Worm (Caenorhabditis elegans) whole organism, midembryonic: ENCODE data around the gene sup-36.
"Not testable (repeated sequence)": the region's sequence is repeated elsewhere in the genome, so short reads cannot be mapped to it uniquely, and the experiment has no call there.

ENCODE experiments used
- T22C8.4 ChIP-seq: fragments of 200-800 bp; sonication (Bioruptor generic); IDR thresholded peaks from 2 replicates; pipeline ENCODE4 v1.3.6; 2022; ENCODE audit warnings: missing genetic modification characterization, missing compliant biosample characterization
- cog-1 ChIP-seq: sonication (generic microtip); optimal IDR thresholded peaks from 2 replicates; lab custom pipeline; 2016; ENCODE audit warnings: missing genetic modification characterization, missing compliant biosample characterization
- flt-1 ChIP-seq: fragments of 200-800 bp; sonication (Bioruptor generic); IDR thresholded peaks from 2 replicates; pipeline ENCODE4 v1.3.6; 2022; ENCODE audit warnings: missing genetic modification characterization, missing compliant biosample characterization
- med-1 ChIP-seq: sonication (generic microtip); optimal IDR thresholded peaks from 2 replicates; lab custom pipeline; 2017; ENCODE audit warnings: missing genetic modification characterization, mild to moderate bottlenecking, missing compliant biosample characterization, antibody characterized with exemption, missing genetic modification reagents; ENCODE audit not compliant: insufficient read depth
- ref-1 ChIP-seq: fragments of 200-800 bp; sonication (Bioruptor generic); conservative IDR thresholded peaks from 2 replicates; pipeline ENCODE4 v1.3.6; 2022; ENCODE audit warnings: missing genetic modification reagents, missing genetic modification characterization, missing compliant biosample characterization
- tab-1 ChIP-seq: fragments of 200-800 bp; sonication (Bioruptor generic); IDR thresholded peaks from 2 replicates; pipeline ENCODE4 v1.3.6; 2022; ENCODE audit warnings: missing genetic modification characterization, missing compliant biosample characterization
- ztf-23 ChIP-seq: fragments of 200-800 bp; sonication (Bioruptor generic); IDR thresholded peaks from 2 replicates; pipeline ENCODE4 v1.3.6; 2022; ENCODE audit warnings: missing genetic modification reagents, missing genetic modification characterization, missing compliant biosample characterization
- ztf-29 ChIP-seq: fragments of 200-800 bp; sonication (Bioruptor generic); IDR thresholded peaks from 2 replicates; pipeline ENCODE4 v1.3.6; 2022; ENCODE audit warnings: missing genetic modification reagents, missing genetic modification characterization, missing compliant biosample characterization

DNA sequence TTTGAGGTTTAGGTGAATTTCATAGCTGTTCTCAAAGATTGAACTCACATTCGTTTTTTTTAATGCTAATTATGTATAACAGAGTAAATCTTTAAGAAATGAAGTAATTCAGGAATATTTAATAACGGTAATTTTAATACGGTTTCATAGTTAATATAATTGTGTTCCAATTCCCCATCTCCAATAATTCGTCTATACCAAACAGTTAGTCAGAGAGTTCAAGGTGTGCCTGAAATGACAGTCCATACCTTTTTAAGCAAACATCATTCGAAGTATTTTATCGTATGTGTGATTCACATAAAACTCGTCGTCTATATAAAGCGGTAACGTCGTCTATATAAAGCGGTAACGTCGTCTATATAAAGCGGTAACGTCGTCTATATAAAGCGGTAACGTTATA lies 2.7 kb upstream of the sup-36 start, which contains the start of gene nspb-5:
- TF ChIP-seq ztf-23 (GFP tag; lab: Robert Waterston, UW); ref-1 (GFP tag; lab: Robert Waterston, UW); tab-1 (GFP tag; lab: Robert Waterston, UW); flt-1 (GFP tag; lab: Robert Waterston, UW); ztf-29; med-1 (GFP tag; lab: Kevin White, UChicago); T22C8.4 (GFP tag; lab: Robert Waterston, UW); cog-1 (tag; lab: Kevin White, UChicago): not testable (repeated sequence)
